Fruit fly (Drosophila melanogaster) whole organism, embryonic: ENCODE results near the gene rasp.

Experiments used
- CG10209 ChIP-seq: fragments of 200-800 bp; sonication (Bioruptor generic); optimal IDR thresholded peaks from 3 replicates; lab custom pipeline; 2017; ENCODE audit warnings: missing biosample characterization, mild to moderate bottlenecking, missing genetic modification characterization, missing genetic modification reagents
- CG10274 ChIP-seq: fragments of 200-800 bp; sonication (Bioruptor generic); optimal IDR thresholded peaks from 3 replicates; lab custom pipeline; 2017; ENCODE audit warnings: missing biosample characterization, mild to moderate bottlenecking, missing genetic modification characterization
- CG10565 ChIP-seq: fragments of 200-800 bp; sonication (Bioruptor generic); optimal IDR thresholded peaks from 3 replicates; lab custom pipeline; 2016; ENCODE audit warnings: missing biosample characterization, mild to moderate bottlenecking, missing genetic modification characterization
- CG11085 ChIP-seq: fragments of 200-800 bp; sonication (Bioruptor generic); IDR thresholded peaks from 2 replicates; pipeline ENCODE4 v1.3.6; 2022; ENCODE audit warnings: missing biosample characterization, missing genetic modification characterization
- CG11695 ChIP-seq: fragments of 200-800 bp; sonication (Bioruptor generic); IDR thresholded peaks from 3 replicates; pipeline ENCODE4 v1.3.6; 2022; ENCODE audit warnings: missing biosample characterization, missing genetic modification characterization
- CG12071 ChIP-seq: fragments of 200-800 bp; sonication (Bioruptor generic); optimal IDR thresholded peaks from 3 replicates; lab custom pipeline; 2018; ENCODE audit warnings: missing biosample characterization, mild to moderate bottlenecking, missing genetic modification characterization
- CG12769 ChIP-seq: fragments of 200-800 bp; sonication (Bioruptor generic); optimal IDR thresholded peaks from 2 replicates; lab custom pipeline; 2019; ENCODE audit warnings: missing biosample characterization, mild to moderate bottlenecking, missing genetic modification characterization, moderate library complexity
- CG15269 ChIP-seq: fragments of 200-800 bp; sonication (Bioruptor generic); optimal IDR thresholded peaks from 2 replicates; lab custom pipeline; 2018; ENCODE audit warnings: missing biosample characterization, mild to moderate bottlenecking, missing genetic modification characterization, moderate library complexity
- CG17912 ChIP-seq: fragments of 200-800 bp; sonication (Bioruptor generic); optimal IDR thresholded peaks from 2 replicates; lab custom pipeline; 2018; ENCODE audit warnings: missing biosample characterization, mild to moderate bottlenecking, missing genetic modification characterization
- CG18764 ChIP-seq: fragments of 200-800 bp; sonication (Bioruptor generic); optimal IDR thresholded peaks from 3 replicates; lab custom pipeline; 2016; ENCODE audit warnings: missing biosample characterization, missing genetic modification characterization
- CG2116 ChIP-seq: fragments of 200-800 bp; sonication (Bioruptor generic); optimal IDR thresholded peaks from 3 replicates; lab custom pipeline; 2018; ENCODE audit warnings: missing biosample characterization, mild to moderate bottlenecking, missing genetic modification characterization
- CG42726 ChIP-seq: fragments of 200-800 bp; sonication (Bioruptor generic); IDR thresholded peaks from 2 replicates; pipeline ENCODE4 v1.3.6; 2022; ENCODE audit warnings: missing biosample characterization, missing genetic modification characterization; ENCODE audit not compliant: partially characterized antibody
- CG4617 ChIP-seq: fragments of 200-800 bp; sonication (Bioruptor generic); optimal IDR thresholded peaks from 3 replicates; lab custom pipeline; 2016; ENCODE audit warnings: missing biosample characterization, missing genetic modification characterization, borderline replicate concordance
- CG4707 ChIP-seq: fragments of 200-800 bp; sonication (Bioruptor generic); optimal IDR thresholded peaks from 2 replicates; lab custom pipeline; 2018; ENCODE audit warnings: missing biosample characterization, mild to moderate bottlenecking, missing genetic modification characterization, moderate library complexity
- CG6854 ChIP-seq: fragments of 200-800 bp; sonication (Bioruptor generic); optimal IDR thresholded peaks from 3 replicates; lab custom pipeline; 2017; ENCODE audit warnings: missing biosample characterization, mild to moderate bottlenecking, missing genetic modification characterization
- CG7372 ChIP-seq: fragments of 200-800 bp; sonication (Bioruptor generic); IDR thresholded peaks from 2 replicates; pipeline ENCODE4 v1.3.6; 2022; ENCODE audit warnings: missing biosample characterization, missing genetic modification characterization
- CG7556 ChIP-seq: fragments of 200-800 bp; sonication (Bioruptor generic); optimal IDR thresholded peaks from 2 replicates; lab custom pipeline; 2017; ENCODE audit warnings: missing biosample characterization, mild to moderate bottlenecking, missing genetic modification characterization
- CG8924 ChIP-seq: fragments of 200-800 bp; optimal IDR thresholded peaks from 3 replicates; lab custom pipeline; 2019; ENCODE audit warnings: missing biosample characterization, mild to moderate bottlenecking, missing genetic modification characterization, moderate library complexity
- Chrac-16 ChIP-seq: fragments of 200-800 bp; sonication (Bioruptor generic); optimal IDR thresholded peaks from 3 replicates; lab custom pipeline; 2016; ENCODE audit warnings: missing biosample characterization, missing genetic modification characterization
- CkIIα-i1 ChIP-seq: fragments of 200-800 bp; sonication (Bioruptor generic); IDR thresholded peaks from 2 replicates; pipeline ENCODE4 v1.3.6; 2022; ENCODE audit warnings: missing biosample characterization, missing genetic modification characterization
- E2f1 ChIP-seq: fragments of 200-800 bp; sonication (Bioruptor generic); IDR thresholded peaks from 2 replicates; pipeline ENCODE4 v1.3.6; 2022; ENCODE audit warnings: missing biosample characterization, missing genetic modification characterization
- Eip74EF ChIP-seq, 2 experiments: fragments of 200-800 bp in 1 of 2; fragments of >200 bp in 1 of 2; sonication (Bioruptor generic) in 1 of 2; optimal IDR thresholded peaks; 2 replicates each; lab custom pipeline; 2017 to 2019; ENCODE audit warnings: missing biosample characterization in 2 of 2, missing genetic modification characterization in 2 of 2, mild to moderate bottlenecking in 1 of 2, moderate library complexity in 1 of 2
- Elba2 ChIP-seq: fragments of 200-800 bp; sonication (Bioruptor generic); optimal IDR thresholded peaks from 3 replicates; lab custom pipeline; 2016; ENCODE audit warnings: missing biosample characterization, missing genetic modification characterization
- Kr ChIP-seq: fragments of 200-800 bp; sonication (Bioruptor generic); optimal IDR thresholded peaks from 2 replicates; lab custom pipeline; 2017; ENCODE audit warnings: missing biosample characterization, mild to moderate bottlenecking, missing genetic modification characterization
- Spps ChIP-seq: fragments of 200-800 bp; sonication (Bioruptor generic); optimal IDR thresholded peaks from 2 replicates; lab custom pipeline; 2018; ENCODE audit warnings: missing biosample characterization, mild to moderate bottlenecking, missing genetic modification characterization
- Xrp1 ChIP-seq: fragments of 200-800 bp; sonication (Bioruptor generic); IDR thresholded peaks from 2 replicates; pipeline ENCODE4 v1.3.6; 2022; ENCODE audit warnings: missing biosample characterization, missing genetic modification characterization
- ap ChIP-seq: fragments of 200-800 bp; sonication (Bioruptor generic); IDR thresholded peaks from 2 replicates; pipeline ENCODE4 v1.3.6; 2022; ENCODE audit warnings: missing biosample characterization, missing genetic modification characterization
- btn ChIP-seq: fragments of 200-800 bp; sonication (Bioruptor generic); optimal IDR thresholded peaks from 2 replicates; lab custom pipeline; 2016; ENCODE audit warnings: missing biosample characterization, missing genetic modification characterization
- chinmo ChIP-seq: fragments of 200-800 bp; sonication (Bioruptor generic); IDR thresholded peaks from 4 replicates; pipeline ENCODE4 v1.3.6; 2022; ENCODE audit warnings: missing biosample characterization, missing genetic modification characterization; ENCODE audit not compliant: partially characterized antibody
- chm ChIP-seq: fragments of 200-800 bp; sonication (Bioruptor generic); IDR thresholded peaks from 2 replicates; pipeline ENCODE4 v1.3.6; 2022; ENCODE audit warnings: missing biosample characterization, missing genetic modification characterization
- chn ChIP-seq: fragments of 200-800 bp; sonication (Bioruptor generic); optimal IDR thresholded peaks from 2 replicates; lab custom pipeline; 2016; ENCODE audit warnings: missing biosample characterization, missing genetic modification characterization
- croc ChIP-seq: fragments of 200-800 bp; sonication (Bioruptor generic); conservative IDR thresholded peaks from 3 replicates; pipeline ENCODE4 v1.3.6; 2022; ENCODE audit warnings: missing biosample characterization, missing genetic modification characterization
- en ChIP-seq: fragments of 200-800 bp; sonication (Bioruptor generic); optimal IDR thresholded peaks from 2 replicates; lab custom pipeline; 2016; ENCODE audit warnings: missing biosample characterization, missing genetic modification characterization
- grau ChIP-seq: fragments of 200-800 bp; optimal IDR thresholded peaks from 3 replicates; lab custom pipeline; 2019; ENCODE audit warnings: missing biosample characterization, mild to moderate bottlenecking, missing genetic modification characterization, moderate library complexity
- gsb ChIP-seq: fragments of 200-800 bp; sonication (Bioruptor generic); IDR thresholded peaks from 2 replicates; pipeline ENCODE4 v1.3.6; 2022; ENCODE audit warnings: missing biosample characterization, missing genetic modification characterization
- hkb ChIP-seq, 2 experiments: fragments of 200-800 bp in 1 of 2; fragments of >200 bp in 1 of 2; sonication (Bioruptor generic) in 1 of 2; IDR thresholded peaks in 1 of 2; optimal IDR thresholded peaks in 1 of 2; 2 replicates each; pipeline versions ENCODE4 v1.3.6 to Lab custom; 2017 to 2022; ENCODE audit warnings: missing biosample characterization in 1 of 2, missing genetic modification characterization in 1 of 2
- insv ChIP-seq, 2 experiments: fragments of 200-800 bp; sonication (Bioruptor generic); optimal IDR thresholded peaks; 3 replicates each; lab custom pipeline; 2016 to 2018; ENCODE audit warnings: missing biosample characterization in 2 of 2, missing genetic modification characterization in 2 of 2
- lbe ChIP-seq: fragments of 200-800 bp; sonication (Bioruptor generic); optimal IDR thresholded peaks from 2 replicates; lab custom pipeline; 2016; ENCODE audit warnings: missing biosample characterization, mild to moderate bottlenecking, missing genetic modification characterization
- lilli ChIP-seq: fragments of 200-800 bp; sonication (Bioruptor generic); optimal IDR thresholded peaks from 3 replicates; lab custom pipeline; 2016; ENCODE audit warnings: missing biosample characterization, missing genetic modification characterization
- luna ChIP-seq: fragments of 200-800 bp; sonication (Bioruptor generic); optimal IDR thresholded peaks from 2 replicates; lab custom pipeline; 2016; ENCODE audit warnings: missing biosample characterization, missing genetic modification characterization
- nerfin-1 ChIP-seq: fragments of 200-800 bp; sonication (Bioruptor generic); optimal IDR thresholded peaks from 3 replicates; lab custom pipeline; 2019; ENCODE audit warnings: missing biosample characterization, mild to moderate bottlenecking, missing genetic modification characterization, moderate library complexity
- onecut ChIP-seq: fragments of 200-800 bp; sonication (Bioruptor generic); IDR thresholded peaks from 2 replicates; pipeline ENCODE4 v1.3.6; 2022; ENCODE audit warnings: missing biosample characterization, missing genetic modification characterization
- otp ChIP-seq: fragments of 200-800 bp; sonication (Bioruptor generic); IDR thresholded peaks from 3 replicates; pipeline ENCODE4, ENCODE4 v1.3.6; 2022; ENCODE audit warnings: missing biosample characterization, missing genetic modification characterization
- slou ChIP-seq: fragments of 200-800 bp; sonication (Bioruptor generic); optimal IDR thresholded peaks from 3 replicates; lab custom pipeline; 2016; ENCODE audit warnings: missing biosample characterization, missing genetic modification characterization
- stc ChIP-seq: fragments of 200-800 bp; sonication (Bioruptor generic); IDR thresholded peaks from 2 replicates; pipeline ENCODE4 v1.3.6; 2022; ENCODE audit warnings: missing biosample characterization, missing genetic modification characterization
- sug ChIP-seq: fragments of 200-800 bp; optimal IDR thresholded peaks from 2 replicates; lab custom pipeline; 2019; ENCODE audit warnings: missing biosample characterization, mild to moderate bottlenecking, missing genetic modification characterization, moderate library complexity
- tna ChIP-seq: fragments of 200-800 bp; sonication (Bioruptor generic); IDR thresholded peaks from 2 replicates; pipeline ENCODE4 v1.3.6; 2022; ENCODE audit warnings: missing biosample characterization, missing genetic modification characterization; ENCODE audit not compliant: partially characterized antibody
- trh ChIP-seq: fragments of 200-800 bp; sonication (Bioruptor generic); optimal IDR thresholded peaks from 2 replicates; lab custom pipeline; 2016; ENCODE audit warnings: missing biosample characterization, missing genetic modification characterization
- tx ChIP-seq: fragments of 200-800 bp; sonication (Bioruptor generic); optimal IDR thresholded peaks from 2 replicates; lab custom pipeline; 2016; ENCODE audit warnings: missing biosample characterization, missing genetic modification characterization
- wek ChIP-seq: fragments of 200-800 bp; sonication (Bioruptor generic); optimal IDR thresholded peaks from 3 replicates; lab custom pipeline; 2018; ENCODE audit warnings: missing biosample characterization, mild to moderate bottlenecking, missing genetic modification characterization, moderate library complexity
- zfh1 ChIP-seq: fragments of 200-800 bp; sonication (Bioruptor generic); IDR thresholded peaks from 3 replicates; pipeline ENCODE4 v1.3.6; 2022; ENCODE audit warnings: missing biosample characterization, missing genetic modification characterization

rasp gene

DNA sequence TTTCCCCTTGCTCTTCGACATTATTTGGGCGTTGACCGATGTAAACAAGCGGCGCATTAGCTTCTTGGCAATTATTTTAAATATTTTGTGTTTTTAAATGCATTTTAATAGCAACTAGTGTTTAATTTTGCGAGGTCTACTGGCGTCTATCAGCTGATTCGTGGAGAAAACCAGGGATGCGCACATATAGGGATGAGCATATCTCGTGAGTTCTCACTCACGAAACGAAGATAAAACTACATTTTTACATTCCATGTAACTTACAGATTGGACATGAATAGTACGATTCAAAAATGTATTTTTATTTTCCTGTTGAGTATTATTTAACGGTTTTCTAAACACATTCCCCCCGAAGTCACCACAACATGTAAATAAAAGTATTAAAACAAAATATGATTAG is 35.5 kb downstream of the rasp start, which contains the start of gene CG14966 (continued):
- TF ChIP-seq CG12769 (tag; lab: Kevin White, UChicago) (peak; percentile 44), CG42726 (GFP tag; lab: Robert Waterston, UW) (peak; percentile 91), onecut (GFP tag; lab: Robert Waterston, UW) (no peak), CG15269 (peak; percentile 12), CG4707 (GFP tag; lab: Kevin White, UChicago) (no peak), CG18764 (GFP tag; lab: Kevin White, UChicago) (no peak), chn (GFP tag; lab: Kevin White, UChicago) (no peak), Kr (no peak), CG7556 (GFP tag; lab: Kevin White, UChicago) (no peak), croc (no peak), Elba2 (no peak), Spps (tag; lab: Kevin White, UChicago) (no peak), chm (peak; percentile 30; the same call in 1 of the 2 replicates), chinmo (GFP tag; lab: Robert Waterston, UW) (peak; percentile 53; the same call in 1 of the 4 replicates), CG17912 (GFP tag; lab: Kevin White, UChicago) (no peak), E2f1 (no peak), trh (GFP tag; lab: Kevin White, UChicago) (no peak), lilli (GFP tag; lab: Kevin White, UChicago) (peak; percentile 56), wek (GFP tag; lab: Kevin White, UChicago) (no peak), CG6854 (GFP tag; lab: Kevin White, UChicago) (no peak), CG2116 (peak; percentile 43), btn (GFP tag; lab: Kevin White, UChicago) (no peak), tna (peak; percentile 51; the same call in 1 of the 2 replicates), CG11695 (no peak), CG10274 (GFP tag; lab: Kevin White, UChicago) (no peak), CG12071 (GFP tag; lab: Kevin White, UChicago) (no peak), slou (GFP tag; lab: Kevin White, UChicago) (no peak), sug (tag; lab: Kevin White, UChicago) (peak; percentile 50), grau (tag; lab: Kevin White, UChicago) (peak; percentile 34), CG10565 (no peak), luna (peak; percentile 43), Chrac-16 (GFP tag; lab: Kevin White, UChicago) (peak; percentile 4), CG10209 (GFP tag; lab: Kevin White, UChicago) (no peak), hkb (optimal IDR thresholded peaks at IDR 0.05; lab: Kevin White, UChicago) (no peak), hkb (GFP tag; IDR thresholded peaks at IDR 0.05; lab: Robert Waterston, UW) (no peak), CG8924 (no peak), CkIIα-i1 (GFP tag; lab: Robert Waterston, UW) (no peak), stc (GFP tag; lab: Robert Waterston, UW) (no peak), ap (GFP tag; lab: Robert Waterston, UW) (no peak), tx (GFP tag; lab: Kevin White, UChicago) (no peak), Eip74EF (GFP tag; optimal IDR thresholded peaks at IDR 0.05; lab: Kevin White, UChicago) (no peak), Xrp1 (GFP tag; lab: Robert Waterston, UW) (no peak), otp (no peak), CG11085 (GFP tag; lab: Robert Waterston, UW) (no peak), CG7372 (GFP tag; lab: Robert Waterston, UW) (no peak), insv (GFP tag; optimal IDR thresholded peaks at IDR 0.05; lab: Kevin White, UChicago) (no peak), lbe (GFP tag; lab: Kevin White, UChicago) (peak; percentile 17), zfh1 (GFP tag; lab: Robert Waterston, UW) (no peak), en (GFP tag; lab: Kevin White, UChicago) (no peak), CG4617 (GFP tag; lab: Kevin White, UChicago) (peak; percentile 7), nerfin-1 (tag; lab: Kevin White, UChicago) (peak; percentile 31), gsb (GFP tag; lab: Robert Waterston, UW) (no peak)
